Fruit fly (Drosophila melanogaster) whole organism, adult: ENCODE measurements around the gene betaTub97EF.

Experiments
- CG11617 ChIP-seq: fragments of 200-800 bp; sonication (Bioruptor generic); optimal IDR thresholded peaks from 2 replicates; lab custom pipeline; 2017; ENCODE audit warnings: mild to moderate bottlenecking, missing biosample characterization, missing genetic modification reagents, missing genetic modification characterization
- CG14711 ChIP-seq: fragments of 200-800 bp; sonication (Bioruptor generic); optimal IDR thresholded peaks from 2 replicates; lab custom pipeline; 2018; ENCODE audit warnings: missing biosample characterization, mild to moderate bottlenecking, missing genetic modification characterization, moderate library complexity
- CG33017 ChIP-seq: fragments of 200-800 bp; sonication (Bioruptor generic); optimal IDR thresholded peaks from 2 replicates; lab custom pipeline; 2018; ENCODE audit warnings: missing biosample characterization, mild to moderate bottlenecking, missing genetic modification characterization, moderate library complexity
- CG7101 ChIP-seq: fragments of 200-800 bp; sonication (Bioruptor generic); optimal IDR thresholded peaks from 2 replicates; lab custom pipeline; 2018; ENCODE audit warnings: missing biosample characterization, mild to moderate bottlenecking, missing genetic modification characterization, moderate library complexity
- Hr96 ChIP-seq: fragments of 200-800 bp; sonication (Bioruptor generic); optimal IDR thresholded peaks from 2 replicates; lab custom pipeline; 2016; ENCODE audit warnings: missing biosample characterization, missing genetic modification characterization
- bab1 ChIP-seq: fragments of 200-800 bp; sonication (Bioruptor generic); optimal IDR thresholded peaks from 3 replicates; lab custom pipeline; 2019; ENCODE audit warnings: missing biosample characterization, mild to moderate bottlenecking, missing genetic modification characterization, moderate library complexity
- cic ChIP-seq: fragments of 200-800 bp; sonication (Bioruptor generic); optimal IDR thresholded peaks from 2 replicates; lab custom pipeline; 2017; ENCODE audit warnings: missing biosample characterization, mild to moderate bottlenecking, missing genetic modification characterization, moderate library complexity
- kay ChIP-seq: fragments of 200-800 bp; sonication (Bioruptor generic); peaks from one replicate; lab custom pipeline; 2016; ENCODE audit warnings: missing biosample characterization, missing genetic modification characterization, borderline replicate concordance
- ovo ChIP-seq: fragments of 200-800 bp; sonication (Bioruptor generic); optimal IDR thresholded peaks from 2 replicates; lab custom pipeline; 2016; ENCODE audit warnings: missing biosample characterization, missing genetic modification characterization

DNA sequence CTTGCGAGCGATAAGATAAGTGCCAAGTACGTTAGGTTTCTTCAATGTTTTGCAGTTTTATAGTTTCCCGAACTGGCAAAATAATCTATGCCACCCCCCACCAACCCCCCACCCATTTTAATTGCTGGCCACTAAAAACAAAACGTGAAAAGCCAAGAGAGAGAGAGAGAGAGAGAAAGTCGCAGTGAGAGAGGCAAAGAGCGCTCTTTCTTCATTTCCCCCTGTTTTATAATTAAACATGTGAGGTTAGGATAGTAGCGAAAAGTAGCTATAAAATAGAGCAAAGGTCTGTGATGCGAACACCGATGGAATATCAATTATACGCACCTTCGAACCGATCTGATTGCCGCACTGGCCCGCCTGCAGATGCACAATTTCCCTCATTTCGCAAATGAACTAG lies 412 bp downstream of the betaTub97EF start:
- no peak for TF ChIP-seq kay (GFP tag; lab: Kevin White, UChicago)
- TF ChIP-seq CG11617 (GFP tag; lab: Kevin White, UChicago), result no peak
- no peak for TF ChIP-seq ovo
- TF ChIP-seq CG14711 (tag; lab: Kevin White, UChicago), result no peak
- no peak for TF ChIP-seq Hr96
- no peak for TF ChIP-seq cic (GFP tag; lab: Kevin White, UChicago)
- no peak for TF ChIP-seq bab1 (GFP tag; lab: Kevin White, UChicago)
- TF ChIP-seq CG33017, result no peak
- TF ChIP-seq CG7101 (tag; lab: Kevin White, UChicago), result no peak
